Fruit fly (Drosophila melanogaster) Kc167 (cell line): Measurements from ENCODE around the gene CG7248.

Source experiments
- insv ChIP-seq: fragments of >200 bp; optimal IDR thresholded peaks from 3 replicates; lab custom pipeline; 2018; ENCODE audit warnings: missing external identifiers
- ttk ChIP-seq: sonication (Bioruptor generic); optimal IDR thresholded peaks from 2 replicates; lab custom pipeline; 2017; ENCODE audit warnings: missing external identifiers

DNA sequence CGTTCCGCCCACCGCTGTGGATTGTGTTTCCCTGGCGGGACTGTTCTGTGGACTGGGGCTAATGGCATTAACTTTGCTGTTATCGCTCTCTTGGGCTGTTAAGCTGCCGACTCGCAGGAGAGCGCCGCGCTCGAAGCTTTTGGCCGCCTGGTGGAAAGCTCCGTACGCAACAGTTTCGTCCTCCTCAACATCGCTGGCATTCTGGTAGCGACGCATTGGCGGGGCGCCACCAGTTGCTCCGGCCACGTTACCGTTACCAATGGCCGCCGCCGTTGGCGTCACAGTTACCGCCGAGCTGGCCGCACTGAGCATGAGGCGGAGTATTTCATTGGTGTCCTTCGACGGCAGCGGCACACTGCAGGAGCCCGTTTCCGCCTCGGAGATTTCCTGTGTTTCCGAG, 16.6 kb upstream of the CG7248 start:
- TF ChIP-seq ttk (lab: Kevin White, UChicago): no peak
- TF ChIP-seq insv (lab: Kevin White, UChicago): no peak
